Fruit fly (Drosophila melanogaster) whole organism, embryonic: ENCODE measurements around the gene CG14537.
A peak's percentile ranks its signal among the peaks of the same experiment; 100 is the strongest.

ENCODE experiments used
- Atf6 ChIP-seq: fragments of 200-800 bp; sonication (Bioruptor generic); IDR thresholded peaks from 2 replicates; pipeline ENCODE4 v1.3.6; 2022; ENCODE audit warnings: missing biosample characterization, missing genetic modification characterization
- Blimp-1 ChIP-seq: fragments of 200-800 bp; sonication (Bioruptor generic); optimal IDR thresholded peaks from 3 replicates; lab custom pipeline; 2018; ENCODE audit warnings: missing biosample characterization, missing genetic modification characterization, mild to moderate bottlenecking, moderate library complexity, missing genetic modification reagents
- CG10979 ChIP-seq: fragments of 200-800 bp; sonication (Bioruptor generic); optimal IDR thresholded peaks from 2 replicates; lab custom pipeline; 2018; ENCODE audit warnings: missing biosample characterization, mild to moderate bottlenecking, missing genetic modification characterization, moderate library complexity
- CG11560 ChIP-seq: fragments of 200-800 bp; sonication (Bioruptor generic); IDR thresholded peaks from 3 replicates; pipeline ENCODE4 v1.3.6; 2022; ENCODE audit warnings: missing biosample characterization, missing genetic modification characterization
- CG13287 ChIP-seq: fragments of 200-800 bp; sonication (Bioruptor generic); IDR thresholded peaks from 2 replicates; pipeline ENCODE4 v1.3.6; 2022; ENCODE audit warnings: missing biosample characterization, missing genetic modification characterization; ENCODE audit not compliant: partially characterized antibody
- CG2889 ChIP-seq: fragments of 200-800 bp; sonication (Bioruptor generic); IDR thresholded peaks from 3 replicates; pipeline ENCODE4 v1.3.6; 2022; ENCODE audit warnings: missing biosample characterization, missing genetic modification characterization
- CG31441 ChIP-seq: fragments of 200-800 bp; sonication (Bioruptor generic); IDR thresholded peaks from 2 replicates; pipeline ENCODE4 v1.3.6; 2022; ENCODE audit warnings: missing biosample characterization, missing genetic modification characterization
- CG43689 ChIP-seq: fragments of 200-800 bp; sonication (Bioruptor generic); IDR thresholded peaks from 2 replicates; pipeline ENCODE4 v1.3.6; 2022; ENCODE audit warnings: missing biosample characterization, missing genetic modification characterization
- CG4404 ChIP-seq: fragments of 200-800 bp; sonication (Bioruptor generic); IDR thresholded peaks from 2 replicates; pipeline ENCODE4 v1.3.6; 2022; ENCODE audit warnings: missing biosample characterization, missing genetic modification characterization
- CG8359 ChIP-seq: fragments of 200-800 bp; sonication (Bioruptor generic); optimal IDR thresholded peaks from 2 replicates; lab custom pipeline; 2017; ENCODE audit warnings: missing biosample characterization, mild to moderate bottlenecking, missing genetic modification characterization, borderline replicate concordance
- CG9215 ChIP-seq: fragments of 200-800 bp; sonication (Bioruptor generic); IDR thresholded peaks from 2 replicates; pipeline ENCODE4 v1.3.6; 2022; ENCODE audit warnings: missing biosample characterization, missing genetic modification characterization
- CG9727 ChIP-seq: fragments of 200-800 bp; sonication (Bioruptor generic); optimal IDR thresholded peaks from 3 replicates; lab custom pipeline; 2017; ENCODE audit warnings: missing biosample characterization, mild to moderate bottlenecking, missing genetic modification characterization
- ERR ChIP-seq: fragments of 200-800 bp; sonication (Bioruptor generic); optimal IDR thresholded peaks from 2 replicates; lab custom pipeline; 2016; ENCODE audit warnings: missing biosample characterization, missing genetic modification characterization
- Fer1 ChIP-seq: fragments of 200-800 bp; sonication (Bioruptor generic); optimal IDR thresholded peaks from 2 replicates; lab custom pipeline; 2017; ENCODE audit warnings: missing biosample characterization, mild to moderate bottlenecking, missing genetic modification characterization
- Fer3 ChIP-seq: fragments of 200-800 bp; sonication (Bioruptor generic); optimal IDR thresholded peaks from 2 replicates; lab custom pipeline; 2018; ENCODE audit warnings: missing biosample characterization, mild to moderate bottlenecking, missing genetic modification characterization, moderate library complexity
- H2.0 ChIP-seq: fragments of 200-800 bp; sonication (Bioruptor generic); IDR thresholded peaks from 2 replicates; pipeline ENCODE4 v1.3.6; 2022; ENCODE audit warnings: missing biosample characterization, missing genetic modification characterization
- HLH3B ChIP-seq: fragments of 200-800 bp; sonication (Bioruptor generic); IDR thresholded peaks from 2 replicates; pipeline ENCODE4 v1.3.6; 2022; ENCODE audit warnings: missing biosample characterization, missing genetic modification characterization
- HLHmδ ChIP-seq: fragments of 200-800 bp; sonication (Bioruptor generic); optimal IDR thresholded peaks from 2 replicates; lab custom pipeline; 2018; ENCODE audit warnings: missing biosample characterization, mild to moderate bottlenecking, missing genetic modification characterization, moderate library complexity
- NFAT ChIP-seq: fragments of 200-800 bp; sonication (Bioruptor generic); IDR thresholded peaks from 2 replicates; pipeline ENCODE4 v1.3.6; 2022; ENCODE audit warnings: missing biosample characterization, missing genetic modification characterization
- Optix ChIP-seq: fragments of 200-800 bp; sonication (Bioruptor generic); IDR thresholded peaks from 3 replicates; pipeline ENCODE4 v1.3.6; 2022; ENCODE audit warnings: missing biosample characterization, missing genetic modification characterization
- Rx ChIP-seq: fragments of 200-800 bp; sonication (Bioruptor generic); IDR thresholded peaks from 2 replicates; pipeline ENCODE4 v1.3.6; 2022; ENCODE audit warnings: missing biosample characterization, missing genetic modification characterization
- ac ChIP-seq: fragments of 200-800 bp; sonication (Bioruptor generic); optimal IDR thresholded peaks from 3 replicates; lab custom pipeline; 2017; ENCODE audit warnings: missing biosample characterization, mild to moderate bottlenecking, missing genetic modification characterization
- az2 ChIP-seq: fragments of 200-800 bp; sonication (Bioruptor generic); optimal IDR thresholded peaks from 3 replicates; lab custom pipeline; 2016; ENCODE audit warnings: missing biosample characterization, missing genetic modification characterization
- ci ChIP-seq: fragments of 200-800 bp; sonication (Bioruptor generic); IDR thresholded peaks from 3 replicates; pipeline ENCODE4 v1.3.6; 2022; ENCODE audit warnings: missing biosample characterization, missing genetic modification characterization
- corto ChIP-seq: fragments of 200-800 bp; sonication (Bioruptor generic); optimal IDR thresholded peaks from 2 replicates; lab custom pipeline; 2016; ENCODE audit warnings: missing biosample characterization, mild to moderate bottlenecking, missing genetic modification characterization, moderate library complexity
- crp ChIP-seq, 2 experiments: fragments of 200-800 bp; sonication (Bioruptor generic); optimal IDR thresholded peaks; 2 replicates in 1 of 2; 3 replicates in 1 of 2; lab custom pipeline; 2017; ENCODE audit warnings: missing biosample characterization in 2 of 2, missing genetic modification characterization in 2 of 2, mild to moderate bottlenecking in 1 of 2, moderate library complexity in 1 of 2
- cwo ChIP-seq: fragments of 200-800 bp; sonication (Bioruptor generic); optimal IDR thresholded peaks from 3 replicates; lab custom pipeline; 2017; ENCODE audit warnings: missing biosample characterization, missing genetic modification characterization, mild to moderate bottlenecking, moderate library complexity, missing genetic modification reagents
- emc ChIP-seq: fragments of 200-800 bp; sonication (Bioruptor generic); optimal IDR thresholded peaks from 2 replicates; lab custom pipeline; 2016; ENCODE audit warnings: missing biosample characterization, missing genetic modification characterization
- eve ChIP-seq, 2 experiments: fragments of >200 bp; optimal IDR thresholded peaks; 2 replicates each; lab custom pipeline; 2017; ENCODE audit warnings: missing biosample characterization in 2 of 2, missing genetic modification characterization in 2 of 2
- gem ChIP-seq: fragments of 200-800 bp; sonication (Bioruptor generic); optimal IDR thresholded peaks from 2 replicates; lab custom pipeline; 2019; ENCODE audit warnings: missing biosample characterization, mild to moderate bottlenecking, missing genetic modification characterization, moderate library complexity
- jumu ChIP-seq: fragments of 200-800 bp; sonication (Bioruptor generic); optimal IDR thresholded peaks from 3 replicates; lab custom pipeline; 2016; ENCODE audit warnings: missing biosample characterization, missing genetic modification characterization
- ken ChIP-seq: fragments of 200-800 bp; sonication (Bioruptor generic); IDR thresholded peaks from 3 replicates; pipeline ENCODE4 v1.3.6; 2022; ENCODE audit warnings: missing biosample characterization, missing genetic modification characterization
- lab ChIP-seq: fragments of 200-800 bp; sonication (Bioruptor generic); optimal IDR thresholded peaks from 3 replicates; lab custom pipeline; 2017; ENCODE audit warnings: missing biosample characterization, missing genetic modification characterization, mild to moderate bottlenecking, moderate library complexity, missing genetic modification reagents
- org-1 ChIP-seq: fragments of 200-800 bp; sonication (Bioruptor generic); optimal IDR thresholded peaks from 2 replicates; lab custom pipeline; 2017; ENCODE audit warnings: missing biosample characterization, missing genetic modification characterization
- pan ChIP-seq, 4 experiments: fragments of >200 bp in 3 of 4; fragments of 200-800 bp in 1 of 4; sonication (Bioruptor generic) in 1 of 4; optimal IDR thresholded peaks in 3 of 4; IDR thresholded peaks in 1 of 4; 2 replicates each; pipeline versions ENCODE4 v1.3.6 to Lab custom; 2017 to 2022; ENCODE audit warnings: missing biosample characterization in 2 of 4, missing genetic modification characterization in 2 of 4, mixed read lengths in 1 of 4
- pb ChIP-seq: fragments of 200-800 bp; sonication (Bioruptor generic); optimal IDR thresholded peaks from 3 replicates; lab custom pipeline; 2016; ENCODE audit warnings: missing biosample characterization, missing genetic modification characterization
- scrt ChIP-seq: fragments of 200-800 bp; sonication (Bioruptor generic); optimal IDR thresholded peaks from 2 replicates; lab custom pipeline; 2018; ENCODE audit warnings: missing biosample characterization, mild to moderate bottlenecking, missing genetic modification characterization, moderate library complexity
- so ChIP-seq: fragments of 200-800 bp; sonication (Bioruptor generic); IDR thresholded peaks from 3 replicates; pipeline ENCODE4 v1.3.6; 2022; ENCODE audit warnings: missing biosample characterization, missing genetic modification characterization
- vvl ChIP-seq: fragments of 200-800 bp; sonication (Bioruptor generic); IDR thresholded peaks from 2 replicates; pipeline ENCODE4 v1.3.6; 2022; ENCODE audit warnings: missing biosample characterization, missing genetic modification characterization
- zen ChIP-seq: fragments of 200-800 bp; sonication (Bioruptor generic); optimal IDR thresholded peaks from 3 replicates; lab custom pipeline; 2018; ENCODE audit warnings: missing biosample characterization, mild to moderate bottlenecking, missing genetic modification characterization, moderate library complexity

The CG14537 gene

DNA sequence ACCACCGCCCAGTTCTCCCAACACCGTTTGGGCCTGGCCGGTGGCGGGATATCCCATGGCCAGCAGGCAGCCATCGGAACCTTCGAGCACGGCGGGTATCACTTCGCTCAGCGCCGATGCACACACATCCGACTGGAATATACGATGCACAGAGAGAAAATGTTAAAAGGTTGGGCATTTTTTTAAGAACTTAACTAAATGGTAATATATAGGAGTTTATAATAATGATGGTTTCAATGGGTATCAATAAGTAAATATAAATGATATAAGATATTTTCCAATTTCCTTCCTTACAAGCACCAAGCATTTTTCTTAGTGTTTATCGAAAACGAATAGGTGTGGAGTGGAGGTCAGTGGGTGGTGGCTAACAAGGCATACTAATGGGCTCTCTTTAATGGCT, 11.4 kb downstream of the CG14537 start (continued):
- no peak for TF ChIP-seq HLHmδ (GFP tag; lab: Kevin White, UChicago)
- TF ChIP-seq crp (GFP tag; optimal IDR thresholded peaks at IDR 0.05; lab: Kevin White, UChicago): no peak
- TF ChIP-seq HLH3B (GFP tag; lab: Robert Waterston, UW): peak; percentile 52
- TF ChIP-seq Rx (GFP tag; lab: Robert Waterston, UW): 0 out of 2 replicates have a peak, but pooled peaks have one; percentile 17
- peak; percentile 70 for TF ChIP-seq gem
- TF ChIP-seq Optix (GFP tag; lab: Robert Waterston, UW): 0 out of 3 replicates have a peak, but pooled peaks have one; percentile 20
- TF ChIP-seq CG43689 (GFP tag; lab: Robert Waterston, UW): 0 out of 2 replicates have a peak, but pooled peaks have one; percentile 23
- TF ChIP-seq CG8359 (GFP tag; lab: Kevin White, UChicago): no peak
- peak; percentile 49; the same call in 1 of the 3 replicates for TF ChIP-seq ci (GFP tag; lab: Robert Waterston, UW)
- TF ChIP-seq CG13287 (GFP tag; lab: Robert Waterston, UW): no peak
- TF ChIP-seq az2: peak; percentile 22
- 0 out of 3 replicates have a peak, but pooled peaks have one; percentile 10 for TF ChIP-seq ken (GFP tag; lab: Robert Waterston, UW)
- TF ChIP-seq eve (GFP tag; optimal IDR thresholded peaks at IDR 0.05; lab: Kevin White, UChicago): peak in 1 of 2 experiments; percentile 43
- TF ChIP-seq so (GFP tag; lab: Robert Waterston, UW): no peak
- peak; percentile 59 for TF ChIP-seq lab
- no peak for TF ChIP-seq ERR
- TF ChIP-seq CG9215 (GFP tag; lab: Robert Waterston, UW): peak; percentile 32; the same call in 1 of the 2 replicates
- TF ChIP-seq H2.0 (GFP tag; lab: Robert Waterston, UW): 0 out of 2 replicates have a peak, but pooled peaks have one; percentile 20
- TF ChIP-seq vvl (GFP tag; lab: Robert Waterston, UW): peak; percentile 32; the same call in 1 of the 2 replicates
- TF ChIP-seq ac (GFP tag; lab: Kevin White, UChicago): no peak
- peak; percentile 48 for TF ChIP-seq CG9727 (GFP tag; lab: Kevin White, UChicago)
- TF ChIP-seq jumu (GFP tag; lab: Kevin White, UChicago): no peak
- TF ChIP-seq emc (GFP tag; lab: Kevin White, UChicago): no peak
- no peak for TF ChIP-seq pb
- TF ChIP-seq cwo (GFP tag; lab: Kevin White, UChicago): peak; percentile 31
- TF ChIP-seq CG31441 (GFP tag; lab: Robert Waterston, UW): peak; percentile 68
- TF ChIP-seq NFAT (GFP tag; lab: Robert Waterston, UW): no peak
- TF ChIP-seq scrt (GFP tag; lab: Kevin White, UChicago): peak; percentile 1
- TF ChIP-seq Atf6 (GFP tag; lab: Robert Waterston, UW): 0 out of 2 replicates have a peak, but pooled peaks have one; percentile 14
- TF ChIP-seq Fer1 (GFP tag; lab: Kevin White, UChicago): peak; percentile 53
- peak; percentile 63 for TF ChIP-seq Blimp-1 (GFP tag; lab: Kevin White, UChicago)
- TF ChIP-seq org-1 (GFP tag; lab: Kevin White, UChicago): peak; percentile 12
- no peak for TF ChIP-seq corto (GFP tag; lab: Kevin White, UChicago)
- no peak for TF ChIP-seq CG11560 (tag; lab: Robert Waterston, UW)
- peak; percentile 59 for TF ChIP-seq CG10979
- 0 out of 2 replicates have a peak, but pooled peaks have one; percentile 20 for TF ChIP-seq CG4404 (GFP tag; lab: Robert Waterston, UW)
- no peak for TF ChIP-seq pan (optimal IDR thresholded peaks at IDR 0.05; lab: Kevin White, UChicago)
- TF ChIP-seq pan (GFP tag; optimal IDR thresholded peaks at IDR 0.05 in 1 of 2, IDR thresholded peaks at IDR 0.05 in 1 of 2): no peak
- peak; percentile 19 for TF ChIP-seq Fer3 (tag; lab: Kevin White, UChicago)
- peak; percentile 22 for TF ChIP-seq zen (tag; lab: Kevin White, UChicago)
- no peak for TF ChIP-seq CG2889 (GFP tag; lab: Robert Waterston, UW)
